Fruit fly (Drosophila melanogaster): ENCODE results near the gene slp2.

slp2 gene

dm6 chr2L:3805274-3806196, 31.1 kb upstream of the slp2 start (continued):
- TF ChIP-seq bab2 (GFP tag; optimal IDR thresholded peaks at IDR 0.05) (no peak), onecut (GFP tag; IDR thresholded peaks at IDR 0.05) (peak; percentile 92), CG10366 (GFP tag; IDR thresholded peaks at IDR 0.05) (peak; percentile 38), Mes4 (GFP tag; optimal IDR thresholded peaks at IDR 0.05) (no peak), CG14965 (GFP tag; optimal IDR thresholded peaks at IDR 0.05; ENCODE audit: borderline replicate concordance) (no peak), CG11560 (tag; IDR thresholded peaks at IDR 0.05) (no peak), CG33557 (GFP tag; optimal IDR thresholded peaks at IDR 0.05) (peak; percentile 28), Drgx (GFP tag; IDR thresholded peaks at IDR 0.05) (no peak; the same call in 1 of the 2 replicates), CG4328 (GFP tag; optimal IDR thresholded peaks at IDR 0.05) (no peak), Abd-B (GFP tag; optimal IDR thresholded peaks at IDR 0.05) (peak; percentile 38), dimm (GFP tag; IDR thresholded peaks at IDR 0.05) (no peak), CG18011 (GFP tag; optimal IDR thresholded peaks at IDR 0.05) (no peak), Dad (GFP tag; optimal IDR thresholded peaks at IDR 0.05) (no peak), dmrt11E (tag; optimal IDR thresholded peaks at IDR 0.05) (peak; percentile 39), CG3726 (GFP tag; IDR thresholded peaks at IDR 0.05) (no peak), emc (GFP tag; optimal IDR thresholded peaks at IDR 0.05) (no peak), CG17359 (tag; optimal IDR thresholded peaks at IDR 0.05) (peak; percentile 11), CG32532 (GFP tag; IDR thresholded peaks at IDR 0.05) (no peak), CG8765 (GFP tag; IDR thresholded peaks at IDR 0.05) (no peak), CG5245 (GFP tag; optimal IDR thresholded peaks at IDR 0.05) (no peak), z (GFP tag; IDR thresholded peaks at IDR 0.05) (0 out of 3 replicates have a peak, but pooled peaks have one; percentile 52), her (GFP tag; optimal IDR thresholded peaks at IDR 0.05) (no peak), pzg (GFP tag; optimal IDR thresholded peaks at IDR 0.05) (no peak), HHEX (GFP tag; optimal IDR thresholded peaks at IDR 0.05) (no peak), CG31441 (GFP tag; IDR thresholded peaks at IDR 0.05) (peak; percentile 30), lov (optimal IDR thresholded peaks at IDR 0.05) (no peak), lov (GFP tag; IDR thresholded peaks at IDR 0.05) (0 out of 3 replicates have a peak, but pooled peaks have one; percentile 54), Hsf (GFP tag; optimal IDR thresholded peaks at IDR 0.05) (no peak), Xrp1 (GFP tag; IDR thresholded peaks at IDR 0.05) (peak; percentile 21; the same call in 1 of the 2 replicates), nau (GFP tag; optimal IDR thresholded peaks at IDR 0.05) (no peak), br (optimal IDR thresholded peaks at IDR 0.05) (no peak), unc-4 (GFP tag; IDR thresholded peaks at IDR 0.05; ENCODE audit: partially characterized antibody) (no peak), CG1024 (GFP tag; IDR thresholded peaks at IDR 0.05) (peak; percentile 27; the same call in 1 of the 2 replicates), CG9797 (GFP tag; optimal IDR thresholded peaks at IDR 0.05) (no peak), Hr3 (GFP tag; optimal IDR thresholded peaks at IDR 0.05) (no peak), CG5953 (GFP tag; IDR thresholded peaks at IDR 0.05) (0 out of 2 replicates have a peak, but pooled peaks have one; percentile 22), so (GFP tag; IDR thresholded peaks at IDR 0.05) (no peak), CG11247 (GFP tag; IDR thresholded peaks at IDR 0.05) (no peak), corto (GFP tag; optimal IDR thresholded peaks at IDR 0.05) (no peak), CG10147 (GFP tag; optimal IDR thresholded peaks at IDR 0.05) (no peak), fru (optimal IDR thresholded peaks at IDR 0.05) (no peak), CG4404 (GFP tag; IDR thresholded peaks at IDR 0.05) (no peak), NC2β (GFP tag; optimal IDR thresholded peaks at IDR 0.05) (no peak), CG1602 (GFP tag; optimal IDR thresholded peaks at IDR 0.05) (peak; percentile 37), CG13624 (GFP tag; optimal IDR thresholded peaks at IDR 0.05) (no peak), en (GFP tag; optimal IDR thresholded peaks at IDR 0.05) (no peak), hbn (GFP tag; IDR thresholded peaks at IDR 0.05; ENCODE audit: partially characterized antibody) (0 out of 2 replicates have a peak, but pooled peaks have one; percentile 17), CG4820 (GFP tag; optimal IDR thresholded peaks at IDR 0.05) (no peak), Ets97D (GFP tag; optimal IDR thresholded peaks at IDR 0.05) (no peak), ssp (GFP tag; IDR thresholded peaks at IDR 0.05) (no peak), CHES-1-like (GFP tag; optimal IDR thresholded peaks at IDR 0.05) (no peak)
